Fruit fly (Drosophila melanogaster) S2 (cell line): ENCODE results near the gene Skadu.

Source experiments
- CG8478 ChIP-seq: fragments of >200 bp; optimal IDR thresholded peaks from 2 replicates; lab custom pipeline; 2018
- CTCF ChIP-seq, 2 experiments: fragments of >200 bp; optimal IDR thresholded peaks; 2 replicates each; lab custom pipeline; 2018

dm6 chr2L:15504534-15504933 is 42.8 kb upstream of the Skadu start:
- peak; percentile 51 to 82 for TF ChIP-seq CTCF (optimal IDR thresholded peaks at IDR 0.05; lab: Kevin White, UChicago)
- no peak for TF ChIP-seq CG8478 (lab: Kevin White, UChicago)
